Fruit fly (Drosophila melanogaster) whole organism, embryonic: ENCODE data around the gene jus.
A peak's percentile ranks its signal among the peaks of the same experiment; 100 is the strongest.

ENCODE experiments used
- Atf3 ChIP-seq: fragments of 200-800 bp; sonication (Bioruptor generic); optimal IDR thresholded peaks from 3 replicates; lab custom pipeline; 2016; ENCODE audit warnings: missing biosample characterization, missing genetic modification characterization
- Bgb ChIP-seq: fragments of 200-800 bp; sonication (Bioruptor generic); IDR thresholded peaks from 2 replicates; pipeline ENCODE4 v1.3.6; 2022; ENCODE audit warnings: missing biosample characterization, missing genetic modification characterization; ENCODE audit not compliant: partially characterized antibody
- CG10267 ChIP-seq: fragments of 200-800 bp; sonication (Bioruptor generic); optimal IDR thresholded peaks from 2 replicates; lab custom pipeline; 2018; ENCODE audit warnings: missing biosample characterization, mild to moderate bottlenecking, missing genetic modification characterization, moderate library complexity
- CG10366 ChIP-seq: fragments of 200-800 bp; sonication (Bioruptor generic); IDR thresholded peaks from 2 replicates; pipeline ENCODE4 v1.3.6; 2022; ENCODE audit warnings: missing biosample characterization, missing genetic modification characterization
- CG1233 ChIP-seq: fragments of 200-800 bp; sonication (Bioruptor generic); optimal IDR thresholded peaks from 4 replicates; lab custom pipeline; 2018; ENCODE audit warnings: missing biosample characterization, mild to moderate bottlenecking, missing genetic modification characterization
- CG12659 ChIP-seq: fragments of 200-800 bp; sonication (Bioruptor generic); optimal IDR thresholded peaks from 3 replicates; lab custom pipeline; 2017; ENCODE audit warnings: mild to moderate bottlenecking, missing biosample characterization, missing genetic modification reagents, missing genetic modification characterization
- CG13424 ChIP-seq: fragments of 200-800 bp; sonication (Bioruptor generic); optimal IDR thresholded peaks from 2 replicates; lab custom pipeline; 2019; ENCODE audit warnings: missing biosample characterization, mild to moderate bottlenecking, missing genetic modification characterization, moderate library complexity
- CG13775 ChIP-seq: fragments of 200-800 bp; sonication (Bioruptor generic); optimal IDR thresholded peaks from 3 replicates; lab custom pipeline; 2017; ENCODE audit warnings: missing biosample characterization, mild to moderate bottlenecking, missing genetic modification characterization
- CG1647 ChIP-seq: fragments of 200-800 bp; sonication (Bioruptor generic); optimal IDR thresholded peaks from 3 replicates; lab custom pipeline; 2016; ENCODE audit warnings: missing biosample characterization, missing genetic modification characterization
- CG16813 ChIP-seq: fragments of 200-800 bp; sonication (Bioruptor generic); IDR thresholded peaks from 3 replicates; pipeline ENCODE4 v1.3.6; 2022; ENCODE audit warnings: missing biosample characterization, missing genetic modification characterization; ENCODE audit not compliant: partially characterized antibody
- CG17361 ChIP-seq: fragments of 200-800 bp; sonication (Bioruptor generic); IDR thresholded peaks from 3 replicates; pipeline ENCODE4 v1.3.6; 2022; ENCODE audit warnings: missing biosample characterization, missing genetic modification characterization
- CG17829 ChIP-seq: fragments of 200-800 bp; optimal IDR thresholded peaks from 2 replicates; lab custom pipeline; 2019; ENCODE audit warnings: missing biosample characterization, mild to moderate bottlenecking, missing genetic modification characterization, moderate library complexity
- CG1832 ChIP-seq: fragments of 200-800 bp; sonication (Bioruptor generic); optimal IDR thresholded peaks from 2 replicates; lab custom pipeline; 2017; ENCODE audit warnings: missing biosample characterization, mild to moderate bottlenecking, missing genetic modification characterization, inconsistent platforms
- CG2712 ChIP-seq: fragments of 200-800 bp; optimal IDR thresholded peaks from 3 replicates; lab custom pipeline; 2019; ENCODE audit warnings: missing biosample characterization, mild to moderate bottlenecking, missing genetic modification characterization, moderate library complexity
- CG31388 ChIP-seq: fragments of 200-800 bp; sonication (Bioruptor generic); optimal IDR thresholded peaks from 2 replicates; lab custom pipeline; 2016; ENCODE audit warnings: missing biosample characterization, missing genetic modification characterization
- CG32532 ChIP-seq: fragments of 200-800 bp; sonication (Bioruptor generic); IDR thresholded peaks from 2 replicates; pipeline ENCODE4 v1.3.6; 2022; ENCODE audit warnings: missing biosample characterization, missing genetic modification characterization
- CG32772 ChIP-seq: fragments of 200-800 bp; sonication (Bioruptor generic); IDR thresholded peaks from 2 replicates; pipeline ENCODE4 v1.3.6; 2022; ENCODE audit warnings: missing biosample characterization, missing genetic modification characterization
- CG6854 ChIP-seq: fragments of 200-800 bp; sonication (Bioruptor generic); optimal IDR thresholded peaks from 3 replicates; lab custom pipeline; 2017; ENCODE audit warnings: missing biosample characterization, mild to moderate bottlenecking, missing genetic modification characterization
- CG8359 ChIP-seq: fragments of 200-800 bp; sonication (Bioruptor generic); optimal IDR thresholded peaks from 2 replicates; lab custom pipeline; 2017; ENCODE audit warnings: missing biosample characterization, mild to moderate bottlenecking, missing genetic modification characterization, borderline replicate concordance
- Chrac-16 ChIP-seq: fragments of 200-800 bp; sonication (Bioruptor generic); optimal IDR thresholded peaks from 3 replicates; lab custom pipeline; 2016; ENCODE audit warnings: missing biosample characterization, missing genetic modification characterization
- E2f1 ChIP-seq: fragments of 200-800 bp; sonication (Bioruptor generic); IDR thresholded peaks from 2 replicates; pipeline ENCODE4 v1.3.6; 2022; ENCODE audit warnings: missing biosample characterization, missing genetic modification characterization
- Ets65A ChIP-seq: fragments of 200-800 bp; sonication (Bioruptor generic); peaks from one replicate; lab custom pipeline; 2016; ENCODE audit warnings: missing biosample characterization, missing genetic modification characterization
- Gsc ChIP-seq: fragments of 200-800 bp; sonication (Bioruptor generic); IDR thresholded peaks from 2 replicates; pipeline ENCODE4 v1.3.6; 2022; ENCODE audit warnings: missing biosample characterization, missing genetic modification characterization
- H2.0 ChIP-seq: fragments of 200-800 bp; sonication (Bioruptor generic); IDR thresholded peaks from 2 replicates; pipeline ENCODE4 v1.3.6; 2022; ENCODE audit warnings: missing biosample characterization, missing genetic modification characterization
- HLHmδ ChIP-seq: fragments of 200-800 bp; sonication (Bioruptor generic); optimal IDR thresholded peaks from 2 replicates; lab custom pipeline; 2018; ENCODE audit warnings: missing biosample characterization, mild to moderate bottlenecking, missing genetic modification characterization, moderate library complexity
- Hsf ChIP-seq: fragments of 200-800 bp; sonication (Bioruptor generic); optimal IDR thresholded peaks from 3 replicates; lab custom pipeline; 2016; ENCODE audit warnings: missing biosample characterization, missing genetic modification characterization
- Max ChIP-seq: fragments of 200-800 bp; sonication (Bioruptor generic); optimal IDR thresholded peaks from 2 replicates; lab custom pipeline; 2016; ENCODE audit warnings: missing biosample characterization, mild to moderate bottlenecking, missing genetic modification characterization
- NC2β ChIP-seq: fragments of 200-800 bp; sonication (Bioruptor generic); optimal IDR thresholded peaks from 2 replicates; lab custom pipeline; 2016; ENCODE audit warnings: missing biosample characterization, missing genetic modification characterization
- NK7.1 ChIP-seq: fragments of 200-800 bp; sonication (Bioruptor generic); optimal IDR thresholded peaks from 3 replicates; lab custom pipeline; 2016; ENCODE audit warnings: missing biosample characterization, missing genetic modification characterization
- Nf-YC ChIP-seq: fragments of 200-800 bp; optimal IDR thresholded peaks from 3 replicates; lab custom pipeline; 2019; ENCODE audit warnings: missing biosample characterization, mild to moderate bottlenecking, missing genetic modification characterization, moderate library complexity
- Oli ChIP-seq: fragments of 200-800 bp; sonication (Bioruptor generic); optimal IDR thresholded peaks from 2 replicates; lab custom pipeline; 2018; ENCODE audit warnings: missing biosample characterization, mild to moderate bottlenecking, missing genetic modification characterization, moderate library complexity
- Usf ChIP-seq: fragments of 200-800 bp; sonication (Bioruptor generic); optimal IDR thresholded peaks from 2 replicates; lab custom pipeline; 2017; ENCODE audit warnings: missing genotype, missing biosample characterization, missing genetic modification characterization
- Xrp1 ChIP-seq: fragments of 200-800 bp; sonication (Bioruptor generic); IDR thresholded peaks from 2 replicates; pipeline ENCODE4 v1.3.6; 2022; ENCODE audit warnings: missing biosample characterization, missing genetic modification characterization
- amos ChIP-seq: fragments of 200-800 bp; sonication (Bioruptor generic); IDR thresholded peaks from 2 replicates; pipeline ENCODE4 v1.3.6; 2022; ENCODE audit warnings: missing biosample characterization, missing genetic modification characterization; ENCODE audit not compliant: partially characterized antibody
- chif ChIP-seq, 2 experiments: fragments of 200-800 bp; sonication (Bioruptor generic); optimal IDR thresholded peaks; 3 replicates each; lab custom pipeline; 2016; ENCODE audit warnings: missing biosample characterization in 2 of 2, missing genetic modification characterization in 2 of 2
- crp ChIP-seq, 2 experiments: fragments of 200-800 bp; sonication (Bioruptor generic); optimal IDR thresholded peaks; 2 replicates in 1 of 2; 3 replicates in 1 of 2; lab custom pipeline; 2017; ENCODE audit warnings: missing biosample characterization in 2 of 2, missing genetic modification characterization in 2 of 2, mild to moderate bottlenecking in 1 of 2, moderate library complexity in 1 of 2
- fd3F ChIP-seq: fragments of 200-800 bp; sonication (Bioruptor generic); optimal IDR thresholded peaks from 2 replicates; lab custom pipeline; 2018; ENCODE audit warnings: missing biosample characterization, mild to moderate bottlenecking, missing genetic modification characterization, moderate library complexity
- grau ChIP-seq: fragments of 200-800 bp; optimal IDR thresholded peaks from 3 replicates; lab custom pipeline; 2019; ENCODE audit warnings: missing biosample characterization, mild to moderate bottlenecking, missing genetic modification characterization, moderate library complexity
- hb ChIP-seq: fragments of 200-800 bp; sonication (Bioruptor generic); IDR thresholded peaks from 3 replicates; pipeline ENCODE4 v1.3.6; 2022; ENCODE audit warnings: missing biosample characterization, missing genetic modification characterization; ENCODE audit not compliant: partially characterized antibody
- her ChIP-seq: fragments of 200-800 bp; sonication (Bioruptor generic); optimal IDR thresholded peaks from 2 replicates; lab custom pipeline; 2016; ENCODE audit warnings: missing biosample characterization, missing genetic modification characterization
- hkb ChIP-seq, 2 experiments: fragments of 200-800 bp in 1 of 2; fragments of >200 bp in 1 of 2; sonication (Bioruptor generic) in 1 of 2; IDR thresholded peaks in 1 of 2; optimal IDR thresholded peaks in 1 of 2; 2 replicates each; pipeline versions ENCODE4 v1.3.6 to Lab custom; 2017 to 2022; ENCODE audit warnings: missing biosample characterization in 1 of 2, missing genetic modification characterization in 1 of 2
- lmd ChIP-seq: fragments of 200-800 bp; sonication (Bioruptor generic); IDR thresholded peaks from 2 replicates; pipeline ENCODE4 v1.3.6; 2022; ENCODE audit warnings: missing biosample characterization, missing genetic modification characterization
- lov ChIP-seq, 2 experiments: fragments of 200-800 bp in 1 of 2; fragments of >200 bp in 1 of 2; sonication (Bioruptor generic) in 1 of 2; IDR thresholded peaks in 1 of 2; optimal IDR thresholded peaks in 1 of 2; 2 replicates in 1 of 2; 3 replicates in 1 of 2; pipeline versions ENCODE4 v1.3.6 to Lab custom; 2017 to 2022; ENCODE audit warnings: missing biosample characterization in 1 of 2, missing genetic modification characterization in 1 of 2
- sc ChIP-seq, 3 experiments: fragments of >200 bp in 2 of 3; fragments of 200-800 bp in 1 of 3; sonication (Bioruptor generic) in 1 of 3; optimal IDR thresholded peaks; 2 replicates in 2 of 3; 3 replicates in 1 of 3; lab custom pipeline; 2017; ENCODE audit warnings: mild to moderate bottlenecking in 1 of 3, missing biosample characterization in 1 of 3, missing genetic modification characterization in 1 of 3, missing genetic modification reagents in 1 of 3
- sr ChIP-seq: fragments of 200-800 bp; sonication (Bioruptor generic); IDR thresholded peaks from 3 replicates; pipeline ENCODE4 v1.3.6; 2022; ENCODE audit warnings: missing biosample characterization, missing genetic modification characterization
- vvl ChIP-seq: fragments of 200-800 bp; sonication (Bioruptor generic); IDR thresholded peaks from 2 replicates; pipeline ENCODE4 v1.3.6; 2022; ENCODE audit warnings: missing biosample characterization, missing genetic modification characterization
- zf30C ChIP-seq: fragments of 200-800 bp; sonication (Bioruptor generic); optimal IDR thresholded peaks from 3 replicates; lab custom pipeline; 2018; ENCODE audit warnings: missing biosample characterization, mild to moderate bottlenecking, missing genetic modification characterization

Gene jus

DNA sequence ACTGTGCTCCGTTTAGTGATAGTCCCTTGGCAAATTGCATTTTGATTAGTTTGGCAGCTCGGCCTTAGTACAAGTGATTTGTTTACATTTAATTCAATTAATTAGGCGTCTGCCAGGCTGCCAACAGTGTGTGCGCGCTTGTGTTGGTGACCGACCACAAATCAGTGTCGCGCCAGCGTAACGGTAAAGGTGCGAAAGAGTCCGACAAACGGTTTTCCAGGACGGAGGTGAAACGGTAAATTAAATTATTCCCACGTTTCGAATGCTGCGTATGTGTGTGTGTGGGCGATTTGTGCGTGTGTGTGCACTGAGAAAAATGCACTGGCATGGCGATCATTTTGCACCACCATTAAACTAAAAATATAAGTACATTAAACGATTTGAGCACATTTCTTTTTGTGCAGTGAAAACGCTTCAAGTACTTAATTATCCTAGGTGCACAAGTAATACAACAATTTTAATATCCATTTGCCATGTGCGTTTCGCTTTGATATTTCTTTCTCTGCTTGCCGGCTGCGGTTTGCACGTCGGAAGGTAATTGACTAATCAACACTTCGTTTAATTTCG, 55.8 kb downstream of the jus start (continued):
- TF ChIP-seq CG10366 (GFP tag; lab: Robert Waterston, UW) = no peak
- no peak for TF ChIP-seq hkb (optimal IDR thresholded peaks at IDR 0.05; lab: Kevin White, UChicago)
- TF ChIP-seq hkb (GFP tag; IDR thresholded peaks at IDR 0.05; lab: Robert Waterston, UW) = peak; percentile 9; the same call in 1 of the 2 replicates
- no peak for TF ChIP-seq hb (GFP tag; lab: Robert Waterston, UW)
- peak; percentile 19; the same call in 1 of the 2 replicates for TF ChIP-seq Xrp1 (GFP tag; lab: Robert Waterston, UW)
- TF ChIP-seq zf30C (GFP tag; lab: Kevin White, UChicago) = peak; percentile 45
- peak; percentile 11 for TF ChIP-seq Oli (tag; lab: Kevin White, UChicago)
- TF ChIP-seq Hsf (GFP tag; lab: Kevin White, UChicago) = peak; percentile 38
- no peak for TF ChIP-seq CG1647
- no peak for TF ChIP-seq Max
- no peak for TF ChIP-seq HLHmδ (GFP tag; lab: Kevin White, UChicago)
- TF ChIP-seq Chrac-16 (GFP tag; lab: Kevin White, UChicago) = peak; percentile 6
- TF ChIP-seq CG1832 (GFP tag; lab: Kevin White, UChicago) = no peak
- TF ChIP-seq CG13424 (tag; lab: Kevin White, UChicago) = peak; percentile 23
- TF ChIP-seq chif (GFP tag; optimal IDR thresholded peaks at IDR 0.05; lab: Kevin White, UChicago) = no peak
- no peak for TF ChIP-seq crp (GFP tag; optimal IDR thresholded peaks at IDR 0.05; lab: Kevin White, UChicago)
- no peak for TF ChIP-seq Usf (GFP tag; lab: Kevin White, UChicago)
- TF ChIP-seq CG12659 (GFP tag; lab: Kevin White, UChicago) = peak; percentile 5
- no peak for TF ChIP-seq amos (GFP tag; lab: Robert Waterston, UW)
- peak; percentile 8 for TF ChIP-seq CG17829 (tag; lab: Kevin White, UChicago)
- peak; percentile 38; the same call in 1 of the 2 replicates for TF ChIP-seq lmd (GFP tag; lab: Robert Waterston, UW)
- TF ChIP-seq Ets65A = peak; percentile 90
- TF ChIP-seq sr (GFP tag; lab: Robert Waterston, UW) = no peak
- no peak for TF ChIP-seq Atf3 (GFP tag; lab: Kevin White, UChicago)
- no peak for TF ChIP-seq CG1233
- TF ChIP-seq sc (optimal IDR thresholded peaks at IDR 0.05; lab: Kevin White, UChicago) = no peak
- TF ChIP-seq sc (GFP tag; optimal IDR thresholded peaks at IDR 0.05; lab: Kevin White, UChicago) = no peak
- 0 out of 2 replicates have a peak, but pooled peaks have one; percentile 23 for TF ChIP-seq CG32772 (GFP tag; lab: Robert Waterston, UW)
- 0 out of 2 replicates have a peak, but pooled peaks have one; percentile 30 for TF ChIP-seq CG32532 (GFP tag; lab: Robert Waterston, UW)
- TF ChIP-seq CG31388 (GFP tag; lab: Kevin White, UChicago) = no peak
- TF ChIP-seq CG2712 (tag; lab: Kevin White, UChicago) = peak; percentile 4
- 0 out of 2 replicates have a peak, but pooled peaks have one; percentile 2 for TF ChIP-seq Bgb (GFP tag; lab: Robert Waterston, UW)
- TF ChIP-seq CG10267 (tag; lab: Kevin White, UChicago) = no peak
- TF ChIP-seq fd3F (GFP tag; lab: Kevin White, UChicago) = peak; percentile 26
- no peak for TF ChIP-seq NK7.1 (GFP tag; lab: Kevin White, UChicago)
- TF ChIP-seq NC2β = no peak
- TF ChIP-seq her (GFP tag; lab: Kevin White, UChicago) = no peak
- TF ChIP-seq Nf-YC (tag; lab: Kevin White, UChicago) = no peak
- 0 out of 3 replicates have a peak, but pooled peaks have one; percentile 25 for TF ChIP-seq CG17361 (GFP tag; lab: Robert Waterston, UW)
- TF ChIP-seq H2.0 (GFP tag; lab: Robert Waterston, UW) = no peak
- no peak for TF ChIP-seq E2f1 (GFP tag; lab: Robert Waterston, UW)
- TF ChIP-seq CG6854 (GFP tag; lab: Kevin White, UChicago) = no peak
- peak; percentile 12 for TF ChIP-seq CG13775 (GFP tag; lab: Kevin White, UChicago)
- TF ChIP-seq lov (optimal IDR thresholded peaks at IDR 0.05; lab: Kevin White, UChicago) = no peak
- TF ChIP-seq lov (GFP tag; IDR thresholded peaks at IDR 0.05; lab: Robert Waterston, UW) = 0 out of 3 replicates have a peak, but pooled peaks have one; percentile 13
- no peak for TF ChIP-seq Gsc (GFP tag; lab: Robert Waterston, UW)
- TF ChIP-seq CG8359 (GFP tag; lab: Kevin White, UChicago) = no peak
- peak; percentile 18; the same call in 1 of the 2 replicates for TF ChIP-seq vvl (GFP tag; lab: Robert Waterston, UW)
- TF ChIP-seq grau (tag; lab: Kevin White, UChicago) = peak; percentile 39
- 0 out of 3 replicates have a peak, but pooled peaks have one; percentile 5 for TF ChIP-seq CG16813 (GFP tag; lab: Robert Waterston, UW)
